Worm (Caenorhabditis elegans): ENCODE measurements around the gene toca-2.

Gene toca-2

ce11 chrIII:13717505-13717904, 38.2 kb upstream of the toca-2 start:
- TF ChIP-seq nhr-6 (tag; optimal IDR thresholded peaks at IDR 0.05): peak; percentile 2
- TF ChIP-seq rbr-2 (tag; optimal IDR thresholded peaks at IDR 0.05): peak; percentile 28
- TF ChIP-seq nhr-25 (tag; optimal IDR thresholded peaks at IDR 0.05; ENCODE audit: borderline replicate concordance, insufficient read depth): peak; percentile 78
- TF ChIP-seq dmd-6 (GFP tag; IDR thresholded peaks at IDR 0.05): peak; percentile 51
- TF ChIP-seq hlh-11 (tag; optimal IDR thresholded peaks at IDR 0.05): peak; percentile 68
- TF ChIP-seq dve-1 (tag; optimal IDR thresholded peaks at IDR 0.05; ENCODE audit: insufficient read depth): peak; percentile 58
- no peak for TF ChIP-seq F10B5.3 (tag; optimal IDR thresholded peaks at IDR 0.05)
- peak; percentile 15 for TF ChIP-seq fkh-10 (GFP tag; optimal IDR thresholded peaks at IDR 0.05)
- peak; percentile 77 for TF ChIP-seq egl-43 (GFP tag; IDR thresholded peaks at IDR 0.05)
- no peak for TF ChIP-seq T20F7.1 (GFP tag; optimal IDR thresholded peaks at IDR 0.05)
- TF ChIP-seq lin-39 (tag; optimal IDR thresholded peaks at IDR 0.05): no peak
- peak in 1 of 2 experiments; percentile 72 for TF ChIP-seq lsy-2 (tag; optimal IDR thresholded peaks at IDR 0.05)
- TF ChIP-seq lin-1 (GFP tag; IDR thresholded peaks at IDR 0.05): 0 out of 2 replicates have a peak, but pooled peaks have one; percentile 37
- TF ChIP-seq mdl-1 (tag; optimal IDR thresholded peaks at IDR 0.05): peak; percentile 42 to 58
- no peak for TF ChIP-seq nhr-111 (GFP tag; optimal IDR thresholded peaks at IDR 0.05)
- peak in 1 of 2 experiments; percentile 38 for TF ChIP-seq hif-1 (tag; optimal IDR thresholded peaks at IDR 0.05)
- TF ChIP-seq ctbp-1 (GFP tag; IDR thresholded peaks at IDR 0.05): 0 out of 2 replicates have a peak, but pooled peaks have one; percentile 28
- peak; percentile 80 for TF ChIP-seq aha-1 (tag)
- TF ChIP-seq daf-19 (GFP tag; conservative IDR thresholded peaks at IDR 0.05): no peak
- no peak for TF ChIP-seq dmd-8 (GFP tag; IDR thresholded peaks at IDR 0.05)
- TF ChIP-seq nhr-28 (tag; optimal IDR thresholded peaks at IDR 0.05): peak; percentile 58
- TF ChIP-seq madf-5 (GFP tag; IDR thresholded peaks at IDR 0.05): no peak
- no peak for TF ChIP-seq cey-2 (tag; optimal IDR thresholded peaks at IDR 0.05; ENCODE audit: borderline replicate concordance, insufficient read depth)
- TF ChIP-seq hmg-1.1 (GFP tag; IDR thresholded peaks at IDR 0.05): peak; percentile 82
- TF ChIP-seq sdz-12 (GFP tag; optimal IDR thresholded peaks at IDR 0.05): no peak
- no peak for TF ChIP-seq fos-1 (tag; optimal IDR thresholded peaks at IDR 0.05)
- TF ChIP-seq hlh-30 (tag; optimal IDR thresholded peaks at IDR 0.05; ENCODE audit: insufficient read depth): peak; percentile 74
- no peak for TF ChIP-seq zfp-2 (tag; optimal IDR thresholded peaks at IDR 0.05)
- no peak for TF ChIP-seq Y75B8A.6 (GFP tag; IDR thresholded peaks at IDR 0.05)
- TF ChIP-seq T26A8.4 (GFP tag; IDR thresholded peaks at IDR 0.05): 0 out of 2 replicates have a peak, but pooled peaks have one; percentile 40
- TF ChIP-seq tag-97 (GFP tag; IDR thresholded peaks at IDR 0.05): no peak
- no peak for TF ChIP-seq lin-38 (GFP tag; IDR thresholded peaks at IDR 0.05)
- no peak for TF ChIP-seq aly-2 (tag; optimal IDR thresholded peaks at IDR 0.05)
- TF ChIP-seq mxl-2 (GFP tag; conservative IDR thresholded peaks at IDR 0.05): no peak
- TF ChIP-seq mes-2 (tag; optimal IDR thresholded peaks at IDR 0.05; ENCODE audit: poor library complexity, severe bottlenecking): peak; percentile 55
- TF ChIP-seq nhr-77 (tag; optimal IDR thresholded peaks at IDR 0.05): no peak
- TF ChIP-seq mxl-3 (GFP tag; optimal IDR thresholded peaks at IDR 0.05): peak; percentile 52
- no peak for TF ChIP-seq F44E2.7 (GFP tag; IDR thresholded peaks at IDR 0.05)
- 0 out of 2 replicates have a peak, but pooled peaks have one; percentile 35 for TF ChIP-seq lim-7 (GFP tag; IDR thresholded peaks at IDR 0.05)
- peak; percentile 49 for TF ChIP-seq mep-1 (tag; optimal IDR thresholded peaks at IDR 0.05)
- TF ChIP-seq arid-1 (GFP tag; conservative IDR thresholded peaks at IDR 0.05): peak; percentile 63
- no peak for TF ChIP-seq unc-39 (tag; optimal IDR thresholded peaks at IDR 0.05)
- TF ChIP-seq snpc-1.2 (GFP tag; IDR thresholded peaks at IDR 0.05): peak; percentile 36; the same call in 1 of the 2 replicates
- peak in 1 of 2 experiments; percentile 94 for TF ChIP-seq unc-62 (GFP tag; optimal IDR thresholded peaks at IDR 0.05 in 1 of 2)
- TF ChIP-seq unc-62 (tag; optimal IDR thresholded peaks at IDR 0.05): no peak
- peak; percentile 7 for TF ChIP-seq nhr-11 (tag; optimal IDR thresholded peaks at IDR 0.05)
- 0 out of 2 replicates have a peak, but pooled peaks have one; percentile 18 for TF ChIP-seq set-16 (GFP tag; IDR thresholded peaks at IDR 0.05)

Data from whole organism, L4 larva.